Worm (Caenorhabditis elegans) whole organism, young adult: Measurements from ENCODE around the gene txdc-12.2.
A peak's percentile ranks its signal among the peaks of the same experiment; 100 is the strongest.

Experiments used
- F22D6.2 ChIP-seq: sonication (generic microtip); optimal IDR thresholded peaks from 2 replicates; lab custom pipeline; 2016; ENCODE audit warnings: mild to moderate bottlenecking, missing genetic modification characterization, missing compliant biosample characterization
- F23B12.7 ChIP-seq: sonication (generic microtip); optimal IDR thresholded peaks from 2 replicates; lab custom pipeline; 2017; ENCODE audit warnings: missing genetic modification characterization, mild to moderate bottlenecking, missing compliant biosample characterization, antibody characterized with exemption, moderate library complexity; ENCODE audit not compliant: insufficient read depth
- F39B2.1 ChIP-seq: fragments of 200-800 bp; sonication (Bioruptor generic); IDR thresholded peaks from 2 replicates; pipeline ENCODE4 v1.3.6; 2022; ENCODE audit warnings: missing genetic modification reagents, missing genetic modification characterization, missing compliant biosample characterization
- F55B11.4 ChIP-seq: sonication (generic microtip); optimal IDR thresholded peaks from 2 replicates; lab custom pipeline; 2016; ENCODE audit warnings: missing compliant biosample characterization, missing genetic modification characterization, borderline replicate concordance; ENCODE audit not compliant: insufficient read depth
- Y53F4B.3 ChIP-seq: fragments of 200-800 bp; sonication (Bioruptor generic); IDR thresholded peaks from 2 replicates; pipeline ENCODE4 v1.3.6; 2022; ENCODE audit warnings: missing genetic modification reagents, missing genetic modification characterization, missing compliant biosample characterization
- Y53G8AR.9 ChIP-seq: fragments of 200-800 bp; sonication (Bioruptor generic); conservative IDR thresholded peaks from 2 replicates; pipeline ENCODE4 v1.3.6; 2022; ENCODE audit warnings: missing genetic modification reagents, missing genetic modification characterization, missing compliant biosample characterization
- Y79H2A.3 ChIP-seq: fragments of 200-800 bp; sonication (Bioruptor generic); conservative IDR thresholded peaks from 2 replicates; pipeline ENCODE4 v1.3.6; 2022; ENCODE audit warnings: missing genetic modification reagents, missing genetic modification characterization, missing compliant biosample characterization
- Y95B8A.8 ChIP-seq: fragments of 200-800 bp; sonication (Bioruptor generic); IDR thresholded peaks from 2 replicates; pipeline ENCODE4 v1.3.6; 2022; ENCODE audit warnings: missing genetic modification reagents, missing genetic modification characterization, missing compliant biosample characterization
- ZK185.1 ChIP-seq: sonication (generic microtip); optimal IDR thresholded peaks from 2 replicates; lab custom pipeline; 2016; ENCODE audit warnings: mild to moderate bottlenecking, missing genetic modification characterization, missing compliant biosample characterization; ENCODE audit not compliant: poor library complexity, severe bottlenecking
- akir-1 ChIP-seq: fragments of 200-800 bp; sonication (Bioruptor generic); optimal IDR thresholded peaks from 2 replicates; lab custom pipeline; 2018; ENCODE audit warnings: mild to moderate bottlenecking, missing genetic modification characterization, moderate library complexity, missing compliant biosample characterization
- aptf-2 ChIP-seq: fragments of 200-800 bp; sonication (Bioruptor generic); conservative IDR thresholded peaks from 2 replicates; pipeline ENCODE4 v1.3.6; 2022; ENCODE audit warnings: missing genetic modification reagents, missing genetic modification characterization, missing compliant biosample characterization
- aptf-3 ChIP-seq: fragments of 200-800 bp; sonication (Bioruptor generic); IDR thresholded peaks from 2 replicates; pipeline ENCODE4 v1.3.6; 2022; ENCODE audit warnings: missing genetic modification characterization, missing compliant biosample characterization
- attf-6 ChIP-seq: fragments of 200-800 bp; sonication (Bioruptor generic); IDR thresholded peaks from 2 replicates; pipeline ENCODE4 v1.3.6; 2022; ENCODE audit warnings: missing genetic modification reagents, missing genetic modification characterization, missing compliant biosample characterization
- cebp-1 ChIP-seq, 2 experiments: fragments of 200-800 bp in 1 of 2; sonication (Bioruptor generic) in 1 of 2; sonication (generic microtip) in 1 of 2; IDR thresholded peaks in 1 of 2; optimal IDR thresholded peaks in 1 of 2; 2 replicates each; pipeline versions ENCODE4 v1.3.6 to Lab custom; 2017 to 2022; ENCODE audit warnings: missing compliant biosample characterization in 2 of 2, missing genetic modification characterization in 2 of 2, mild to moderate bottlenecking in 1 of 2, missing genetic modification reagents in 1 of 2, moderate library complexity in 1 of 2
- ceh-100 ChIP-seq: fragments of 200-800 bp; sonication (Bioruptor generic); IDR thresholded peaks from 2 replicates; pipeline ENCODE4 v1.3.6; 2022; ENCODE audit warnings: missing genetic modification reagents, missing genetic modification characterization, missing compliant biosample characterization
- egl-18 ChIP-seq: fragments of 200-800 bp; sonication (Bioruptor generic); IDR thresholded peaks from 2 replicates; pipeline ENCODE4 v1.3.6; 2022; ENCODE audit warnings: missing genetic modification reagents, missing genetic modification characterization, missing compliant biosample characterization
- ekl-4 ChIP-seq: fragments of 200-800 bp; sonication (Bioruptor generic); IDR thresholded peaks from 2 replicates; pipeline ENCODE4 v1.3.6; 2022; ENCODE audit warnings: missing genetic modification reagents, missing genetic modification characterization, missing compliant biosample characterization
- ets-4 ChIP-seq: fragments of 200-800 bp; sonication (Bioruptor generic); optimal IDR thresholded peaks from 2 replicates; lab custom pipeline; 2018; ENCODE audit warnings: mild to moderate bottlenecking, missing genetic modification characterization, missing compliant biosample characterization
- hmg-1.2 ChIP-seq: fragments of 200-800 bp; sonication (Bioruptor generic); IDR thresholded peaks from 2 replicates; pipeline ENCODE4 v1.3.6; 2022; ENCODE audit warnings: missing genetic modification reagents, missing genetic modification characterization, missing compliant biosample characterization
- hrde-1 ChIP-seq: sonication (generic microtip); optimal IDR thresholded peaks from 2 replicates; lab custom pipeline; 2016; ENCODE audit warnings: missing genetic modification characterization, mild to moderate bottlenecking, missing compliant biosample characterization, moderate library complexity, missing genotype, missing genetic modification reagents, borderline replicate concordance
- let-607 ChIP-seq, 2 experiments: fragments of 200-800 bp in 1 of 2; sonication (Bioruptor generic) in 1 of 2; sonication (generic microtip) in 1 of 2; optimal IDR thresholded peaks; 2 replicates each; lab custom pipeline; 2016 to 2018; ENCODE audit warnings: mild to moderate bottlenecking in 2 of 2, missing compliant biosample characterization in 2 of 2, missing genetic modification characterization in 2 of 2, moderate library complexity in 2 of 2, missing genotype in 1 of 2
- lin-40 ChIP-seq: sonication (generic microtip); optimal IDR thresholded peaks from 2 replicates; lab custom pipeline; 2016; ENCODE audit warnings: missing genetic modification characterization, mild to moderate bottlenecking, missing compliant biosample characterization, missing genotype, missing genetic modification reagents
- lsl-1 ChIP-seq: fragments of 200-800 bp; sonication (Bioruptor generic); optimal IDR thresholded peaks from 2 replicates; lab custom pipeline; 2018; ENCODE audit warnings: mild to moderate bottlenecking, missing genetic modification characterization, moderate library complexity, missing compliant biosample characterization
- madf-3 ChIP-seq: fragments of 200-800 bp; sonication (Bioruptor generic); IDR thresholded peaks from 2 replicates; pipeline ENCODE4 v1.3.6; 2022; ENCODE audit warnings: missing genetic modification reagents, missing genetic modification characterization, missing compliant biosample characterization
- madf-6 ChIP-seq: fragments of 200-800 bp; sonication (Bioruptor generic); IDR thresholded peaks from 2 replicates; pipeline ENCODE4 v1.3.6; 2022; ENCODE audit warnings: missing genetic modification reagents, missing genetic modification characterization, missing compliant biosample characterization
- mxl-1 ChIP-seq: sonication (generic microtip); optimal IDR thresholded peaks from 2 replicates; lab custom pipeline; 2016; ENCODE audit warnings: missing genetic modification characterization, missing compliant biosample characterization
- nhr-90 ChIP-seq: sonication (generic microtip); optimal IDR thresholded peaks from 2 replicates; lab custom pipeline; 2016; ENCODE audit warnings: missing genotype, mild to moderate bottlenecking, missing genetic modification characterization, missing compliant biosample characterization
- pbrm-1 ChIP-seq: fragments of 200-800 bp; sonication (Bioruptor generic); IDR thresholded peaks from 2 replicates; pipeline ENCODE4 v1.3.6; 2022; ENCODE audit warnings: missing genetic modification reagents, missing genetic modification characterization, missing compliant biosample characterization
- rec-8 ChIP-seq, 2 experiments: sonication (generic microtip); optimal IDR thresholded peaks; 2 replicates each; lab custom pipeline; 2016; ENCODE audit warnings: mild to moderate bottlenecking in 2 of 2, missing genetic modification characterization in 2 of 2, missing genetic modification reagents in 2 of 2, missing genotype in 2 of 2, missing biosample characterization in 1 of 2, missing compliant biosample characterization in 1 of 2, moderate library complexity in 1 of 2
- repo-1 ChIP-seq: sonication (generic microtip); optimal IDR thresholded peaks from 2 replicates; lab custom pipeline; 2017; ENCODE audit warnings: mild to moderate bottlenecking, missing genetic modification characterization, missing compliant biosample characterization
- somi-1 ChIP-seq: fragments of 200-800 bp; sonication (Bioruptor generic); optimal IDR thresholded peaks from 2 replicates; lab custom pipeline; 2018; ENCODE audit warnings: mild to moderate bottlenecking, missing genetic modification characterization, missing compliant biosample characterization
- tlf-1 ChIP-seq: fragments of 200-800 bp; sonication (Bioruptor generic); optimal IDR thresholded peaks from 2 replicates; lab custom pipeline; 2018; ENCODE audit warnings: mild to moderate bottlenecking, missing genetic modification characterization, missing compliant biosample characterization
- zfh-2 ChIP-seq: fragments of 200-800 bp; sonication (Bioruptor generic); conservative IDR thresholded peaks from 2 replicates; pipeline ENCODE4 v1.3.6; 2022; ENCODE audit warnings: missing genetic modification reagents, missing genetic modification characterization, missing compliant biosample characterization
- ztf-22 ChIP-seq: fragments of 200-800 bp; sonication (Bioruptor generic); optimal IDR thresholded peaks from 2 replicates; lab custom pipeline; 2018; ENCODE audit warnings: mild to moderate bottlenecking, missing genetic modification characterization, moderate library complexity, missing compliant biosample characterization
- ztf-25 ChIP-seq: fragments of 200-800 bp; sonication (Bioruptor generic); IDR thresholded peaks from 2 replicates; pipeline ENCODE4 v1.3.6; 2022; ENCODE audit warnings: missing genetic modification reagents, missing genetic modification characterization, missing compliant biosample characterization
- ztf-3 ChIP-seq: fragments of 200-800 bp; sonication (Bioruptor generic); optimal IDR thresholded peaks from 2 replicates; lab custom pipeline; 2018; ENCODE audit warnings: mild to moderate bottlenecking, missing genetic modification characterization, missing compliant biosample characterization

txdc-12.2 gene

DNA sequence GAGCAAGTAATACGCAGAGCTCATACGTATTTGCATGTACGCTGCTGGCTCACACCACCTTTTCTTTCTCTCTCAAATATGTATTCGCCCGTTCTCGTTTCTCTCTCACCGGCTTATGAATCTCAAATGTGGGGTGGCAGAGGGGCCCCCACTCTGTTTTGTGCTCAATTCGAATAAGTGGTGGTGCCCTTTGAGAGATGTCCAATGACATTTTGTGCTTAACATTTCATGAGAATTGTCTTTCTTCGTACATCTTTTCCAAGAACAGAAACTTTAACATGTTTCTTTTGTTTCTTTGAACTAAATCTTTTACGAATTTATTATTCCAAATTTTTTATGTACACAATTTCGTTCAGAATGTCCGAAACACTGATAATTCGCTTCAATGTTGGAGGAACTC lies 9.8 kb downstream of the txdc-12.2 start, which contains the start of gene F49H12.3:
F49H12.3 (plus strand) TSS at position 357 of the 400 bp plus-strand sequence.
- TF ChIP-seq akir-1 (GFP tag; lab: Kevin White, UChicago) (no peak), ztf-3 (no peak), Y53G8AR.9 (GFP tag; lab: Robert Waterston, UW) (no peak), ZK185.1 (tag; lab: Kevin White, UChicago) (no peak), attf-6 (GFP tag; lab: Robert Waterston, UW) (no peak), Y79H2A.3 (GFP tag; lab: Robert Waterston, UW) (no peak), F23B12.7 (tag; lab: Kevin White, UChicago) (no peak), ekl-4 (GFP tag; lab: Robert Waterston, UW) (no peak), zfh-2 (GFP tag; lab: Robert Waterston, UW) (no peak), nhr-90 (tag; lab: Kevin White, UChicago) (no peak), mxl-1 (no peak), pbrm-1 (GFP tag; lab: Robert Waterston, UW) (no peak), ets-4 (GFP tag; lab: Kevin White, UChicago) (no peak), rec-8 (tag; optimal IDR thresholded peaks at IDR 0.05; lab: Kevin White, UChicago) (no peak), aptf-3 (GFP tag; lab: Robert Waterston, UW) (no peak), madf-3 (GFP tag; lab: Robert Waterston, UW) (no peak), ceh-100 (no peak)

DNA sequence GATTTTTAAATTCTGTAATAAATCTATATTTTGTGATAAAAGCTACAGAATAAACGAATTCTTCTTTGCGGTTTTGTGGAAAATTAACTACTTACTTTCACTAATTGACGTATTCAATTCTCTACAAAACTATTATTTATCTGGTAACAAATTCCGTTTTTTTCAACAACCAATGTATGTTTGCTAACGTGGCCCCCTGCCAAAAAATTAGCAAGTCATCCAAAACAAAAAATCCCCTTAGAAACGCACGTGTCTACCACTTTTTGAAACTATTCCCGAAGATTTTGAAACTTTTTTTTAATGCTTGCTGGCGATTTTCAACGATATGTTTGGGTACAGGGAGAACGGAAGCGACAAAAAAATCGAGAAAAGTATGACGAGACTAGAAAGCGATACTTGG lies 10.7 kb downstream of the txdc-12.2 start, which contains the start of gene F49H12.2:
F49H12.2 (plus strand) TSS at position 301 of the 400 bp plus-strand sequence.
- no peak for TF ChIP-seq ekl-4 (GFP tag; lab: Robert Waterston, UW)
- no peak for TF ChIP-seq repo-1 (tag; lab: Kevin White, UChicago)
- no peak for TF ChIP-seq lin-40
- TF ChIP-seq ztf-25 (GFP tag; lab: Robert Waterston, UW), result no peak
- TF ChIP-seq F22D6.2 (tag; lab: Kevin White, UChicago), result no peak
- TF ChIP-seq F39B2.1, result no peak
- TF ChIP-seq madf-6 (GFP tag; lab: Robert Waterston, UW), result no peak
- no peak for TF ChIP-seq somi-1 (GFP tag; lab: Kevin White, UChicago)
- no peak for TF ChIP-seq Y53F4B.3
- no peak for TF ChIP-seq aptf-2 (GFP tag; lab: Robert Waterston, UW)
- no peak for TF ChIP-seq let-607 (tag; optimal IDR thresholded peaks at IDR 0.05; lab: Kevin White, UChicago)
- no peak for TF ChIP-seq egl-18 (GFP tag; lab: Robert Waterston, UW)
- no peak for TF ChIP-seq Y95B8A.8
- TF ChIP-seq tlf-1 (GFP tag; lab: Kevin White, UChicago), result no peak
- TF ChIP-seq F55B11.4, result no peak
- TF ChIP-seq lsl-1 (GFP tag; lab: Kevin White, UChicago), result no peak

DNA sequence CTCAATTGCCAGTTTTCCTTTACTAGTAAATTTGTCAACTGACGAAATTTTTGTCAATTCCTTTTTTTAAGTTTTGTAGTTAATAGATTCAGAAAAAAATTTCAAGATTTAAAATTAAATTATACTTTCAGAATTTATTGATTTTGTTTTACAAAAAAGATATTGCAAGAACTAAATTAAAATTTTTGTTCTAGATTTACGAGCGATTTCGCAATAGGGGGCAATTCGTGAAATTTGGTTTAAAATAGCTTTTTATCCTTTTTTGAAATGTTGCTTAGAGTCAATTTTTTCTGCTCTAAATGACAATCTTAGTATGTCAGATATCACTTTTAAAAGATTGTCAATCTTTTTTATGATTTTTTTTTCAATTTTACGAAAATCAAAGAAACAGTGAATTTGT lies 11.2 kb downstream of the txdc-12.2 start:
- TF ChIP-seq hmg-1.2 (GFP tag; lab: Robert Waterston, UW) (no peak), hrde-1 (tag; lab: Kevin White, UChicago) (no peak), cebp-1 (GFP tag; IDR thresholded peaks at IDR 0.05; lab: Robert Waterston, UW) (peak; percentile 63; the same call in 1 of the 2 replicates), cebp-1 (tag; optimal IDR thresholded peaks at IDR 0.05; lab: Kevin White, UChicago) (peak; percentile 95), ztf-22 (GFP tag; lab: Kevin White, UChicago) (no peak), F39B2.1 (no peak), pbrm-1 (GFP tag; lab: Robert Waterston, UW) (no peak)
- TF ChIP-seq, all 124 proteins: peak for 1
